Worm (Caenorhabditis elegans): ENCODE results near the gene Y16B4A.2.

Gene Y16B4A.2

DNA sequence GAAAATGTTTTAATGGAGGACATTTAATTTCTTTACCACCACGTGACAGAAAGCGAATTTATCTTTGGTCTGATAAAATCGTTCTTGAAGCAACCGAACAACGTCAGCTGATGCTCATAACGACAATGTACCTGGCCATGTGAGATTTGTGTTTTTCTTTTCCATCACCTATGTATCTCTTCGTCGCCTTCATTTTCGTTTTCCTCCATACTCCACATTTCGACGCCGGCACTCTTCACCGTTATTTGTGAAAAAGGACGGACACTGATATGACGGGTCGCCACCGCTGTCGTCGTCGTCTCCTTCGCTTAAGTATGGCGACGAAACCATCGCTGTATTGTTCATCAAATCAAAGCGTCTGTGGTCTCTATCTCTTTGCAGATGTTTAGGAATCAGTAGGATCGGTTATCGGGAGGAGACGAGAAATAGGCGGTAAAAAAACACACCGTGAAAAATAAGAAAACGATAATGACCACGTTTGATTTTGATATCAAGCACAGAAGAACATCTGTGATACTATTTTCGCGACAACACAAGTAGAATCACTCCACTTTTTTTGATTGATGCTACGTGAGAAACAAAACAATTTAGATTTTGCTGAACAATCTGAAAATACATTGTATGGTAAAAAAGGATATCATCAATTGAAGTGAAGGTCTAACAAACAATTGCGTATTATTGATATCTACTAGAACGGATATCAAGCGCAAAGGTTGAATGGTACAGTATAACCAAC lies 15.3 kb upstream of the Y16B4A.2 start:
- no peak for TF ChIP-seq unc-62 (GFP tag; optimal IDR thresholded peaks at IDR 0.05)
- TF ChIP-seq ceh-83 (GFP tag; optimal IDR thresholded peaks at IDR 0.05): no peak
- TF ChIP-seq ceh-39 (tag; optimal IDR thresholded peaks at IDR 0.05): no peak
- no peak for TF ChIP-seq nhr-237 (tag; optimal IDR thresholded peaks at IDR 0.05)
- TF ChIP-seq cnd-1 (tag; optimal IDR thresholded peaks at IDR 0.05): no peak
- no peak for TF ChIP-seq bed-3 (GFP tag; optimal IDR thresholded peaks at IDR 0.05)
- no peak for TF ChIP-seq mls-2 (tag; optimal IDR thresholded peaks at IDR 0.05)
- no peak for TF ChIP-seq sem-2 (GFP tag; optimal IDR thresholded peaks at IDR 0.05)
- no peak for TF ChIP-seq lsy-2 (tag; optimal IDR thresholded peaks at IDR 0.05)
- no peak for TF ChIP-seq mab-5 (tag; optimal IDR thresholded peaks at IDR 0.05)
- no peak for TF ChIP-seq ham-2 (GFP tag; optimal IDR thresholded peaks at IDR 0.05)
- TF ChIP-seq ceh-43 (GFP tag; optimal IDR thresholded peaks at IDR 0.05): no peak
- TF ChIP-seq tbx-8 (GFP tag; optimal IDR thresholded peaks at IDR 0.05): no peak
- no peak for TF ChIP-seq lin-32 (GFP tag; optimal IDR thresholded peaks at IDR 0.05)
- no peak for TF ChIP-seq lin-13 (tag; optimal IDR thresholded peaks at IDR 0.05)
- no peak for TF ChIP-seq elt-3 (tag; optimal IDR thresholded peaks at IDR 0.05)
- TF ChIP-seq zip-8 (tag; optimal IDR thresholded peaks at IDR 0.05): no peak
- no peak for TF ChIP-seq sptf-1 (tag; optimal IDR thresholded peaks at IDR 0.05)

DNA sequence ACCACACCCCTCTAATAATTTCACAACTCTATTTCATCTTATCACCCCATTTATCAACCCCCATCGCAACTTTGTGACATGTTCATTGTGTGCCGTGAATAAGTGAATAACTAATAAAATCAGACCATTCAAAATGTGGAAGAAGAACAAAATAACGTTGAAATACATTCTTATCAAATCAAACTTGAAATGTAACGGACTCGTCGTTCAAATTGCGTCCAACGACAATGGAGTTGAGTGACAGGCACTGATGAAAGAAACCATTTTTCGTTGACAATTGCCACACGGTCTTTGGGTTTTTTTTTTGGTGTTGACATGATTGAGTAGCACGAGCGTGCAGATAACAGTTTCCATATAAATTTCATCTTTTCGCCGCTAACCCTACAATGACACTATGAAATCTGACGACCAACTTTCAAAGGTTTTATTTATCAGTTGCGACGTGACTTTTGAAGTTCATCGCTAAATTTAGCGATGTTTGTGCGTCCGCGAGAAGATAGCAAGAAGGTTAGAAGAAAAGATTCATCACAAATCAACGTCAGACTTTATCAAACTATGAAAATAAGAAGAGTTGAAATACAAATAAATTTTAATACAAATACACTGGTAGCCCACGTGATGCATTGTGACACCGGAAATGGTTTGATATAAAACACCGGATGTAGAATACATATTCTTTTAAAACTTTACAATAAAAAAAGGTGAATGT lies 11.9 kb upstream of the Y16B4A.2 start:
- TF ChIP-seq hlh-1 (tag; optimal IDR thresholded peaks at IDR 0.05): no peak

DNA sequence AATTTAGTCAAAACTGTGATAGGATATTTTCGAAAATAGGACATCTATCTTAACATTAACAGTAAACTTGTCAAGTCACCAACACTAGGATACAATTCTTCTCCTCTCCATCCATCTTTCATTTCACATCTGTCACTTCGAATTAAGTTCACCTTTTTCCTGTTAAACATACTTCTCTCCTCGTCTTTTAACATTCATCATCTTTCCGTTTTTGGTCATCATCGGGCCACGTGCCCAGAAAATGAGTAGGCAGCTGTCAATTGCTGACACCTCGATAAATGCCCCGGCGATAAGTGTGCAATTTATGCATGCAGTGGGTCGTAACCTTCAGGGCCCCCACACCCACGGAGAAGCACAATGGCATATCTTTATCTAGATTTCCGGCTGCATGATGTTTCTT lies 8.5 kb upstream of the Y16B4A.2 start:
- no peak for TF ChIP-seq mab-5 (tag; optimal IDR thresholded peaks at IDR 0.05)
- peak; percentile 68 for TF ChIP-seq unc-62 (GFP tag; optimal IDR thresholded peaks at IDR 0.05)
- no peak for TF ChIP-seq ztf-11 (tag; optimal IDR thresholded peaks at IDR 0.05)
- TF ChIP-seq pha-4 (tag; optimal IDR thresholded peaks at IDR 0.05): no peak
- no peak for TF ChIP-seq blmp-1 (tag; optimal IDR thresholded peaks at IDR 0.05)
- TF ChIP-seq elt-3 (tag; optimal IDR thresholded peaks at IDR 0.05): no peak
- no peak for TF ChIP-seq mep-1 (tag; optimal IDR thresholded peaks at IDR 0.05)
- no peak for TF ChIP-seq ceh-83 (GFP tag; optimal IDR thresholded peaks at IDR 0.05)
- no peak for TF ChIP-seq lin-32 (GFP tag; optimal IDR thresholded peaks at IDR 0.05)
- no peak for TF ChIP-seq sptf-1 (tag; optimal IDR thresholded peaks at IDR 0.05)
- no peak for TF ChIP-seq bed-3 (GFP tag; optimal IDR thresholded peaks at IDR 0.05)
- TF ChIP-seq nhr-2 (tag; optimal IDR thresholded peaks at IDR 0.05): peak; percentile 12
- TF ChIP-seq cnd-1 (tag; optimal IDR thresholded peaks at IDR 0.05): no peak
- no peak for TF ChIP-seq sem-2 (GFP tag; optimal IDR thresholded peaks at IDR 0.05)
- no peak for TF ChIP-seq unc-120 (tag; optimal IDR thresholded peaks at IDR 0.05; ENCODE audit: poor library complexity, severe bottlenecking)

DNA sequence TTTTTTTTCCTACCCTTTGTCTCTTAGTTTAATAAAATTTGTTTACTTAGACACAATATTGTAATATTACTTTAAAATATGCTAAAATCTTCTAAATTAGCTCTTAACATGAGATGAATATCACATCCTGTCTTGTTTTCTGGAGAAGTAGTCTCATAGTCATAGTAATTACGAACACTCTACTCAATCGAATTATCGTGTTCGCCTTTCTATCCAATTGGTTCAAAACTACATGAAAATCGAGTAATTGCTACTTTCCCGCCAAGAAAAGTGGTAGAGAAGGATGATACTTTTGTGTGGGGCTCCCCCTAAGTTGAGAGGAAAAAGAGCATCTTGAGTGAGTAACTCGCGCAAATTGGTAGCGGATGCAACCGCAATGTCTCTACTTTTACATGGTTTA lies 6.5 kb upstream of the Y16B4A.2 start:
- peak; percentile 89 for TF ChIP-seq ces-1 (GFP tag; optimal IDR thresholded peaks at IDR 0.05)
- no peak for TF ChIP-seq lin-32 (GFP tag; optimal IDR thresholded peaks at IDR 0.05)

DNA sequence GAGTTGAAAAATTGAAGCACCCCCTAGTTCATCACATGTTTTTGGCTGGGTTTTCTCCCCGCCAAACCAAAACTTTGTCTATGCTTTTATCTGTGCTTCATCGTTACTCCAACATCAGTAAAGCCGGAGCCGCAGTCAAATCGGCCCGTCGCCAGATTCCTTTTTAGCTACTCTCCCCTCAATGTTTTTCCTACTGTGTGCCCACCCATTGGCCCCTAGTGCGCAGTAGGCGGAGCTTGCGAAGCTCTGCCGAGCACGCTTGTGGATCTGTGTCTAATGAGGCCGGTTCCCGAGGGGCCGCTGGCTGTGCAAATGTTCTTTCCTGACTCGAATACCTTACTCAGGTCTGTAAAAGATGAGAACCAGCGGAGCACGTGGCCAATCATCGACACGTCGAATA lies 4.7 kb upstream of the Y16B4A.2 start:
- no peak for TF ChIP-seq ceh-39 (tag; optimal IDR thresholded peaks at IDR 0.05)
- no peak for TF ChIP-seq ham-2 (GFP tag; optimal IDR thresholded peaks at IDR 0.05)
- TF ChIP-seq ztf-11 (tag; optimal IDR thresholded peaks at IDR 0.05): no peak
- peak; percentile 34 for TF ChIP-seq lsy-2 (tag; optimal IDR thresholded peaks at IDR 0.05)
- no peak for TF ChIP-seq mls-2 (tag; optimal IDR thresholded peaks at IDR 0.05)
- no peak for TF ChIP-seq tbx-8 (GFP tag; optimal IDR thresholded peaks at IDR 0.05)
- TF ChIP-seq nhr-2 (tag; optimal IDR thresholded peaks at IDR 0.05): no peak
- TF ChIP-seq sptf-1 (tag; optimal IDR thresholded peaks at IDR 0.05): no peak
- no peak for TF ChIP-seq nhr-28 (tag; optimal IDR thresholded peaks at IDR 0.05)

- TF ChIP-seq mab-5 (tag; optimal IDR thresholded peaks at IDR 0.05) (no peak), lin-13 (tag; optimal IDR thresholded peaks at IDR 0.05) (no peak), mep-1 (tag; optimal IDR thresholded peaks at IDR 0.05) (no peak), sem-2 (GFP tag; optimal IDR thresholded peaks at IDR 0.05) (no peak), ceh-83 (GFP tag; optimal IDR thresholded peaks at IDR 0.05) (no peak)
Measured at ce11 chrX:14775222-14775621, 3.6 kb upstream of the Y16B4A.2 start.
